Fruit fly (Drosophila melanogaster) whole organism, embryonic: Measurements from ENCODE around the gene sea.

ENCODE experiments used
- Blimp-1 ChIP-seq: fragments of 200-800 bp; sonication (Bioruptor generic); optimal IDR thresholded peaks from 3 replicates; lab custom pipeline; 2018; ENCODE audit warnings: missing biosample characterization, missing genetic modification characterization, mild to moderate bottlenecking, moderate library complexity, missing genetic modification reagents
- C15 ChIP-seq: fragments of 200-800 bp; sonication (Bioruptor generic); IDR thresholded peaks from 3 replicates; pipeline ENCODE4 v1.3.6; 2022; ENCODE audit warnings: missing biosample characterization, missing genetic modification characterization
- CG10274 ChIP-seq: fragments of 200-800 bp; sonication (Bioruptor generic); optimal IDR thresholded peaks from 3 replicates; lab custom pipeline; 2017; ENCODE audit warnings: missing biosample characterization, mild to moderate bottlenecking, missing genetic modification characterization
- CG10321 ChIP-seq: fragments of 200-800 bp; sonication (Bioruptor generic); IDR thresholded peaks from 2 replicates; pipeline ENCODE4 v1.3.6; 2022; ENCODE audit warnings: missing biosample characterization, missing genetic modification characterization
- CG11696 ChIP-seq: fragments of 200-800 bp; sonication (Bioruptor generic); IDR thresholded peaks from 2 replicates; pipeline ENCODE4 v1.3.6; 2022; ENCODE audit warnings: missing biosample characterization, missing genetic modification characterization
- CG11723 ChIP-seq: fragments of 200-800 bp; sonication (Bioruptor generic); optimal IDR thresholded peaks from 2 replicates; lab custom pipeline; 2017; ENCODE audit warnings: missing biosample characterization, mild to moderate bottlenecking, missing genetic modification characterization
- CG12155 ChIP-seq: fragments of 200-800 bp; sonication (Bioruptor generic); optimal IDR thresholded peaks from 3 replicates; lab custom pipeline; 2016; ENCODE audit warnings: missing biosample characterization, missing genetic modification characterization
- CG15011 ChIP-seq: fragments of 200-800 bp; sonication (Bioruptor generic); optimal IDR thresholded peaks from 3 replicates; lab custom pipeline; 2018; ENCODE audit warnings: missing biosample characterization, mild to moderate bottlenecking, missing genetic modification characterization
- CG1529 ChIP-seq: fragments of 200-800 bp; sonication (Bioruptor generic); optimal IDR thresholded peaks from 3 replicates; lab custom pipeline; 2018; ENCODE audit warnings: missing biosample characterization, missing genetic modification characterization
- CG18619 ChIP-seq: fragments of 200-800 bp; sonication (Bioruptor generic); optimal IDR thresholded peaks from 3 replicates; lab custom pipeline; 2017; ENCODE audit warnings: missing biosample characterization, mild to moderate bottlenecking, missing genetic modification characterization
- CG2712 ChIP-seq: fragments of 200-800 bp; optimal IDR thresholded peaks from 3 replicates; lab custom pipeline; 2019; ENCODE audit warnings: missing biosample characterization, mild to moderate bottlenecking, missing genetic modification characterization, moderate library complexity
- CG30403 ChIP-seq: fragments of 200-800 bp; sonication (Bioruptor generic); optimal IDR thresholded peaks from 3 replicates; lab custom pipeline; 2016; ENCODE audit warnings: missing biosample characterization, missing genetic modification characterization
- CG31224 ChIP-seq: fragments of 200-800 bp; sonication (Bioruptor generic); IDR thresholded peaks from 2 replicates; pipeline ENCODE4 v1.3.6; 2022; ENCODE audit warnings: missing biosample characterization, missing genetic modification characterization
- CG32767 ChIP-seq: fragments of 200-800 bp; sonication (Bioruptor generic); IDR thresholded peaks from 2 replicates; pipeline ENCODE4 v1.3.6; 2022; ENCODE audit warnings: missing biosample characterization, missing genetic modification characterization
- CG32772 ChIP-seq: fragments of 200-800 bp; sonication (Bioruptor generic); IDR thresholded peaks from 2 replicates; pipeline ENCODE4 v1.3.6; 2022; ENCODE audit warnings: missing biosample characterization, missing genetic modification characterization
- CG43689 ChIP-seq: fragments of 200-800 bp; sonication (Bioruptor generic); IDR thresholded peaks from 2 replicates; pipeline ENCODE4 v1.3.6; 2022; ENCODE audit warnings: missing biosample characterization, missing genetic modification characterization
- CG4424 ChIP-seq: fragments of 200-800 bp; sonication (Bioruptor generic); optimal IDR thresholded peaks from 3 replicates; lab custom pipeline; 2016; ENCODE audit warnings: missing biosample characterization, missing genetic modification characterization
- CG4730 ChIP-seq: fragments of 200-800 bp; sonication (Bioruptor generic); IDR thresholded peaks from 2 replicates; pipeline ENCODE4 v1.3.6; 2022; ENCODE audit warnings: missing biosample characterization, missing genetic modification characterization
- CG6254 ChIP-seq: fragments of 200-800 bp; sonication (Bioruptor generic); optimal IDR thresholded peaks from 3 replicates; lab custom pipeline; 2017; ENCODE audit warnings: mild to moderate bottlenecking, missing biosample characterization, missing genetic modification reagents, missing genetic modification characterization
- CG6272 ChIP-seq: fragments of 200-800 bp; sonication (Bioruptor generic); IDR thresholded peaks from 2 replicates; pipeline ENCODE4 v1.3.6; 2022; ENCODE audit warnings: missing biosample characterization, missing genetic modification characterization
- Dp ChIP-seq: fragments of 200-800 bp; sonication (Bioruptor generic); optimal IDR thresholded peaks from 2 replicates; lab custom pipeline; 2018; ENCODE audit warnings: missing biosample characterization, mild to moderate bottlenecking, missing genetic modification characterization, moderate library complexity
- Gug ChIP-seq: fragments of 200-800 bp; sonication (Bioruptor generic); IDR thresholded peaks from 4 replicates; pipeline ENCODE4 v1.3.6; 2022; ENCODE audit warnings: missing biosample characterization, missing genetic modification characterization
- Hand ChIP-seq: fragments of 200-800 bp; sonication (Bioruptor generic); optimal IDR thresholded peaks from 2 replicates; lab custom pipeline; 2017; ENCODE audit warnings: mild to moderate bottlenecking, missing biosample characterization, missing genetic modification reagents, missing genetic modification characterization
- Hey ChIP-seq: fragments of 200-800 bp; sonication (Bioruptor generic); optimal IDR thresholded peaks from 3 replicates; lab custom pipeline; 2018; ENCODE audit warnings: missing biosample characterization, mild to moderate bottlenecking, missing genetic modification characterization
- Hsf ChIP-seq: fragments of 200-800 bp; sonication (Bioruptor generic); optimal IDR thresholded peaks from 3 replicates; lab custom pipeline; 2016; ENCODE audit warnings: missing biosample characterization, missing genetic modification characterization
- Lhr ChIP-seq: fragments of 200-800 bp; sonication (Bioruptor generic); optimal IDR thresholded peaks from 3 replicates; lab custom pipeline; 2017; ENCODE audit warnings: mild to moderate bottlenecking, missing biosample characterization, missing genetic modification reagents, missing genetic modification characterization
- Meics ChIP-seq: fragments of 200-800 bp; sonication (Bioruptor generic); optimal IDR thresholded peaks from 2 replicates; lab custom pipeline; 2017; ENCODE audit warnings: missing biosample characterization, mild to moderate bottlenecking, missing genetic modification characterization
- NC2α ChIP-seq: fragments of 200-800 bp; sonication (Bioruptor generic); optimal IDR thresholded peaks from 2 replicates; lab custom pipeline; 2016; ENCODE audit warnings: missing biosample characterization, missing genetic modification characterization
- Nf-YC ChIP-seq: fragments of 200-800 bp; optimal IDR thresholded peaks from 3 replicates; lab custom pipeline; 2019; ENCODE audit warnings: missing biosample characterization, mild to moderate bottlenecking, missing genetic modification characterization, moderate library complexity
- Sin3A ChIP-seq: fragments of >200 bp; optimal IDR thresholded peaks from 2 replicates; lab custom pipeline; 2018
- Usf ChIP-seq: fragments of 200-800 bp; sonication (Bioruptor generic); optimal IDR thresholded peaks from 2 replicates; lab custom pipeline; 2017; ENCODE audit warnings: missing genotype, missing biosample characterization, missing genetic modification characterization
- bigmax ChIP-seq: fragments of 200-800 bp; sonication (Bioruptor generic); optimal IDR thresholded peaks from 2 replicates; lab custom pipeline; 2018; ENCODE audit warnings: missing biosample characterization, mild to moderate bottlenecking, missing genetic modification characterization
- ci ChIP-seq: fragments of 200-800 bp; sonication (Bioruptor generic); IDR thresholded peaks from 3 replicates; pipeline ENCODE4 v1.3.6; 2022; ENCODE audit warnings: missing biosample characterization, missing genetic modification characterization
- crc ChIP-seq: fragments of 200-800 bp; sonication (Bioruptor generic); optimal IDR thresholded peaks from 2 replicates; lab custom pipeline; 2016; ENCODE audit warnings: missing biosample characterization, missing genetic modification characterization
- crol ChIP-seq: fragments of 200-800 bp; sonication (Bioruptor generic); IDR thresholded peaks from 2 replicates; pipeline ENCODE4 v1.3.6; 2022; ENCODE audit warnings: missing biosample characterization, missing genetic modification characterization
- disco-r ChIP-seq: fragments of 200-800 bp; sonication (Bioruptor generic); optimal IDR thresholded peaks from 2 replicates; lab custom pipeline; 2016; ENCODE audit warnings: missing biosample characterization, missing genetic modification characterization
- dmrt11E ChIP-seq: fragments of 200-800 bp; sonication (Bioruptor generic); optimal IDR thresholded peaks from 3 replicates; lab custom pipeline; 2018; ENCODE audit warnings: missing biosample characterization, mild to moderate bottlenecking, missing genetic modification characterization, moderate library complexity
- fru ChIP-seq: fragments of >200 bp; optimal IDR thresholded peaks from 2 replicates; lab custom pipeline; 2017
- ftz-f1 ChIP-seq: fragments of 200-800 bp; sonication (Bioruptor generic); optimal IDR thresholded peaks from 2 replicates; lab custom pipeline; 2016; ENCODE audit warnings: missing biosample characterization, missing genetic modification characterization
- fu2 ChIP-seq: fragments of 200-800 bp; sonication (Bioruptor generic); optimal IDR thresholded peaks from 2 replicates; lab custom pipeline; 2016; ENCODE audit warnings: missing biosample characterization, missing genetic modification characterization
- gcm ChIP-seq: fragments of 200-800 bp; sonication (Bioruptor generic); optimal IDR thresholded peaks from 2 replicates; lab custom pipeline; 2019; ENCODE audit warnings: missing biosample characterization, mild to moderate bottlenecking, missing genetic modification characterization, moderate library complexity
- gfzf ChIP-seq: fragments of 200-800 bp; sonication (Bioruptor generic); optimal IDR thresholded peaks from 2 replicates; lab custom pipeline; 2016; ENCODE audit warnings: missing biosample characterization, mild to moderate bottlenecking, missing genetic modification characterization, moderate library complexity
- lab ChIP-seq: fragments of 200-800 bp; sonication (Bioruptor generic); optimal IDR thresholded peaks from 3 replicates; lab custom pipeline; 2017; ENCODE audit warnings: missing biosample characterization, missing genetic modification characterization, mild to moderate bottlenecking, moderate library complexity, missing genetic modification reagents
- p53 ChIP-seq: fragments of 200-800 bp; sonication (Bioruptor generic); optimal IDR thresholded peaks from 2 replicates; lab custom pipeline; 2016; ENCODE audit warnings: missing biosample characterization, missing genetic modification characterization
- pita ChIP-seq: fragments of 200-800 bp; sonication (Bioruptor generic); optimal IDR thresholded peaks from 2 replicates; lab custom pipeline; 2017; ENCODE audit warnings: missing biosample characterization, mild to moderate bottlenecking, missing genetic modification characterization
- sens-2 ChIP-seq: fragments of 200-800 bp; sonication (Bioruptor generic); IDR thresholded peaks from 2 replicates; pipeline ENCODE4 v1.3.6; 2022; ENCODE audit warnings: missing biosample characterization, missing genetic modification characterization
- seq ChIP-seq: fragments of 200-800 bp; sonication (Bioruptor generic); IDR thresholded peaks from 2 replicates; pipeline ENCODE4 v1.3.6; 2022; ENCODE audit warnings: missing biosample characterization, missing genetic modification characterization
- ssp ChIP-seq: fragments of 200-800 bp; sonication (Bioruptor generic); IDR thresholded peaks from 2 replicates; pipeline ENCODE4 v1.3.6; 2022; ENCODE audit warnings: missing biosample characterization, missing genetic modification characterization
- stc ChIP-seq: fragments of 200-800 bp; sonication (Bioruptor generic); IDR thresholded peaks from 2 replicates; pipeline ENCODE4 v1.3.6; 2022; ENCODE audit warnings: missing biosample characterization, missing genetic modification characterization
- ttk ChIP-seq: fragments of 200-800 bp; sonication (Bioruptor generic); IDR thresholded peaks from 2 replicates; pipeline ENCODE4 v2.1.2; 2022; ENCODE audit warnings: missing biosample characterization, missing genetic modification characterization
- twi ChIP-seq: fragments of 200-800 bp; optimal IDR thresholded peaks from 2 replicates; lab custom pipeline; 2019; ENCODE audit warnings: missing biosample characterization, mild to moderate bottlenecking, missing genetic modification characterization, moderate library complexity

sea gene

DNA sequence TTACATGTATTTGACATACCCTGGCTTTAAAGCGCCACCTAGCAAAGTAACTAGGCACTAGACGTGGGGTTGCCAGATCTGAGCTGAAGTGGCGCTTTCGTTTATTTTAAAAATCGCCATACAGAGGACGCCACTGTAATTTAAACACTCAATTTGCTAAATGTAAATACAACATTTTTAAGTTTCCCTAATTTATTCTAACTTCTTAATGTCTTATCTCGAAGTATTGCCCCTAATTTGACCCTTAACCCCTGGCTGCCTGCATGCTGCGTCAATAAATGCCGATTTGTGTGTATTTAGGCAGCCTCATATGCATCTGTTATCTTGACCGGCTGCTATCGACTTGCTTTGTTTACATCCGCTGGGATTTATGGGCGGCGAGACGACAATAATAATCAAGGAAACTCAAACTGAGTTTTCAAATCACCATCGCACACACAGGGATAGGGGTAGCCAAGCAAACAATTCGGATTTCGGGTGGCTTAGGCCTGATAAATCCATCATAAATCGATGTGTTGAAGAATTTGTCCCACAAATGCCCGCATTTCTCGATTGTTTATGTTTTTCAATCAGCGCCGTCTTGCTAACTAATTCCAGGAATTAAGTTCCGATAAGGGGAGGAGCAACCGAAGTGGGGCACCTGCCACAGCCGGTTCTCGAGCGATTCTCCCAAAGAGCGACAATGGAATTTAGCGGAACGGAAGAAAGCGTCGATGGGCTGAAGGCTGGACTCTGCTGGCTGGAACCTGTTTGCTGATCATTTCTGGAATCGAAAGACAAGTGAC, 46.6 kb upstream of the sea start (continued):
- TF ChIP-seq CG18619 (GFP tag; lab: Kevin White, UChicago) (peak; percentile 32), CG31224 (GFP tag; lab: Robert Waterston, UW) (peak; percentile 35; the same call in 1 of the 2 replicates), CG1529 (GFP tag; lab: Kevin White, UChicago) (peak; percentile 22), twi (tag; lab: Kevin White, UChicago) (peak; percentile 32), Hand (GFP tag; lab: Kevin White, UChicago) (no peak), CG2712 (peak; percentile 78), crol (GFP tag; lab: Robert Waterston, UW) (no peak; the same call in 1 of the 2 replicates), dmrt11E (tag; lab: Kevin White, UChicago) (peak; percentile 61), lab (GFP tag; lab: Kevin White, UChicago) (peak; percentile 33), CG43689 (GFP tag; lab: Robert Waterston, UW) (no peak), ssp (GFP tag; lab: Robert Waterston, UW) (peak; percentile 59), fru (no peak), Blimp-1 (GFP tag; lab: Kevin White, UChicago) (peak; percentile 47), CG10321 (GFP tag; lab: Robert Waterston, UW) (no peak), gfzf (peak; percentile 3), bigmax (GFP tag; lab: Kevin White, UChicago) (no peak), CG12155 (GFP tag; lab: Kevin White, UChicago) (peak; percentile 51), C15 (no peak), CG32772 (GFP tag; lab: Robert Waterston, UW) (peak; percentile 74), CG4424 (GFP tag; lab: Kevin White, UChicago) (peak; percentile 57), gcm (peak; percentile 89), Usf (GFP tag; lab: Kevin White, UChicago) (no peak), CG32767 (GFP tag; lab: Robert Waterston, UW) (no peak), CG10274 (GFP tag; lab: Kevin White, UChicago) (no peak), CG4730 (peak; percentile 65), ttk (GFP tag; lab: Robert Waterston, UW) (peak; percentile 34; the same call in 1 of the 2 replicates), Hsf (GFP tag; lab: Kevin White, UChicago) (peak; percentile 72), disco-r (no peak), Lhr (peak; percentile 90), Dp (GFP tag; lab: Kevin White, UChicago) (peak; percentile 85), CG6272 (0 out of 2 replicates have a peak, but pooled peaks have one; percentile 21), CG30403 (GFP tag; lab: Kevin White, UChicago) (peak; percentile 67), stc (GFP tag; lab: Robert Waterston, UW) (peak; percentile 9; the same call in 1 of the 2 replicates), Gug (peak; percentile 74), seq (GFP tag; lab: Robert Waterston, UW) (no peak), crc (no peak), Meics (GFP tag; lab: Kevin White, UChicago) (peak; percentile 6), ftz-f1 (GFP tag; lab: Kevin White, UChicago) (no peak), Nf-YC (peak; percentile 48), Sin3A (no peak), CG11696 (GFP tag; lab: Robert Waterston, UW) (no peak), fu2 (peak; percentile 26), CG15011 (GFP tag; lab: Kevin White, UChicago) (no peak), Hey (tag; lab: Kevin White, UChicago) (no peak), CG11723 (no peak), NC2α (peak; percentile 5), ci (GFP tag; lab: Robert Waterston, UW) (peak; percentile 68; the same call in 2 of the 3 replicates), CG6254 (GFP tag; lab: Kevin White, UChicago) (no peak), sens-2 (GFP tag; lab: Robert Waterston, UW) (peak; percentile 21), p53 (GFP tag; lab: Kevin White, UChicago) (peak; percentile 46), pita (GFP tag; lab: Kevin White, UChicago) (peak; percentile 54)
